Fruit fly (Drosophila melanogaster): ENCODE results near the gene CG32814.

- TF ChIP-seq dac (GFP tag; optimal IDR thresholded peaks at IDR 0.05) (no peak), CG10669 (GFP tag; optimal IDR thresholded peaks at IDR 0.05) (no peak), Hr38 (GFP tag; optimal IDR thresholded peaks at IDR 0.05) (no peak), CG7368 (GFP tag; optimal IDR thresholded peaks at IDR 0.05) (no peak), fkh (GFP tag; optimal IDR thresholded peaks at IDR 0.05) (no peak), CG31627 (GFP tag; optimal IDR thresholded peaks at IDR 0.05) (no peak), Gug (GFP tag; IDR thresholded peaks at IDR 0.05) (no peak)
Observed at dm6 chrX:985911-986310, 40.6 kb downstream of the CG32814 start.

Data from whole organism, prepupa.